Worm (Caenorhabditis elegans): ENCODE results near the gene mrps-5.

ce11 chrV:12548830-12549229 lies 14.5 kb upstream of the mrps-5 start:
- TF ChIP-seq dao-5 (tag; optimal IDR thresholded peaks at IDR 0.05) (no peak), him-1 (tag; optimal IDR thresholded peaks at IDR 0.05) (no peak), W03F9.2 (tag; optimal IDR thresholded peaks at IDR 0.05) (peak; percentile 31)

Measured in whole organism, L4/young adult.